Worm (Caenorhabditis elegans) whole organism, midembryonic: ENCODE measurements around the gene rol-6.

Experiments
- T22C8.4 ChIP-seq: fragments of 200-800 bp; sonication (Bioruptor generic); IDR thresholded peaks from 2 replicates; pipeline ENCODE4 v1.3.6; 2022; ENCODE audit warnings: missing genetic modification characterization, missing compliant biosample characterization
- flt-1 ChIP-seq: fragments of 200-800 bp; sonication (Bioruptor generic); IDR thresholded peaks from 2 replicates; pipeline ENCODE4 v1.3.6; 2022; ENCODE audit warnings: missing genetic modification characterization, missing compliant biosample characterization

DNA sequence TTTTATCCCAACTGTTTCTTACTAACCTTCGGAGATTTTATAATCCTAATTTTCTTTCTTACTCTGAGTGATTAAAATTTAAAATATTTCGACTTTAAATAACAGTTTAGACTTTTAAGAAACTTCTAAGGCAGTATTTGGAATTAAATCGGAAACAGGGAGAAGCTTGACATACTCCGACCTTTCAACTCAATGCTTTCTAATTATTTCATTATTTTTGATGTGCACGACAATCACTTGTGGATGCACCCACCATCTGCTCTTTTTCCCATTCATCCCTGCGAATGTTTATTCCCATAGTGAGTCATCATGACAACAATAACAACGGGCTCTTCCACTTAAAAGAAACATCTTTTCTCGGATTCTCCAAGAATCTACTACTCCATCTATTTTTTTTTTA lies 15.8 kb downstream of the rol-6 start:
- TF ChIP-seq T22C8.4 (GFP tag; lab: Robert Waterston, UW) (no peak), flt-1 (GFP tag; lab: Robert Waterston, UW) (no peak)
